Fruit fly (Drosophila melanogaster) whole organism: Measurements from ENCODE around the gene CG2225.

Experiments used
- CG8478 ChIP-seq: fragments of >200 bp; optimal IDR thresholded peaks from 2 replicates; lab custom pipeline; 2018; ENCODE audit warnings: inconsistent platforms
- EcR ChIP-seq, 2 experiments: fragments of >200 bp; optimal IDR thresholded peaks; 2 replicates each; lab custom pipeline; 2017; ENCODE audit warnings: missing biosample characterization in 2 of 2, missing genetic modification characterization in 2 of 2, missing genetic modification reagents in 2 of 2
- pan ChIP-seq: fragments of >200 bp; optimal IDR thresholded peaks from 2 replicates; lab custom pipeline; 2017
- psq ChIP-seq: fragments of >200 bp; optimal IDR thresholded peaks from 2 replicates; lab custom pipeline; 2017
- usp ChIP-seq: fragments of >200 bp; optimal IDR thresholded peaks from 2 replicates; lab custom pipeline; 2017; ENCODE audit warnings: missing biosample characterization, missing genetic modification characterization, mixed read lengths

DNA sequence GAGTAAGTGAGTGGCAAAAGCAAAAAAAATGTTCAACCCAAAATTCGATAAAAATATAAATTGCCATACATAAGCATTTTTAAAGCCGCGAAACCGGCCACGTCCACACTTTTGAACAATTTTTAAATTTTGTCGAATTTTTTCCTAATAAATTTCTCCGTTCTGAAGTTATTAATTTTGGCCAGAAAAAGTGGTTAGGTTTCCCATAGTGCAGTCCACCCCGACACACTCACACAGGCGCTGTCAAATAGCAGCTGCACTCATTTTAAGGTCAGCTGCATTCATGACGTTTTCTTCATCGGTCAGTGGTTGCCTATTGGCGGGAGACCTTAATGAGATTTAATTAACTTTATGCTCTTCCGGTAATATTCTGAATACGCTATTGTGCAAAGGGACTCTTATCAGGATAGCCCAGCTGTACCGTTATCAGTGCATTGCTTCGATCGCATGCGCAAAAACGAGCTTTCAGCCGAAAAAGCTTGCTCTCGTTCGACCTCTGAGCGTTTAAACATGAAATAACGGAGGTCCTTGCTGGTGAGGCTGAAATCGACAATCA, 45.2 kb downstream of the CG2225 start, which contains the start of gene Ac3:
- TF ChIP-seq CG8478 (lab: Kevin White, UChicago) = no peak
- TF ChIP-seq EcR (GFP tag; optimal IDR thresholded peaks at IDR 0.05; lab: Kevin White, UChicago) = no peak
- TF ChIP-seq usp = no peak
- no peak for TF ChIP-seq psq
- TF ChIP-seq pan (lab: Kevin White, UChicago) = no peak
